Fruit fly (Drosophila melanogaster) whole organism, prepupa: ENCODE data around the gene B9d1.

Experiments used
- CG1621 ChIP-seq: fragments of 200-800 bp; sonication (Bioruptor generic); optimal IDR thresholded peaks from 3 replicates; lab custom pipeline; 2018; ENCODE audit warnings: missing biosample characterization, mild to moderate bottlenecking, missing genetic modification characterization
- Hr39 ChIP-seq: fragments of 200-800 bp; sonication (Bioruptor generic); optimal IDR thresholded peaks from 2 replicates; lab custom pipeline; 2016; ENCODE audit warnings: missing biosample characterization, missing genetic modification characterization
- Lpt ChIP-seq: fragments of 200-800 bp; sonication (Bioruptor generic); optimal IDR thresholded peaks from 3 replicates; lab custom pipeline; 2016; ENCODE audit warnings: missing biosample characterization, missing genetic modification characterization
- OdsH ChIP-seq: fragments of 200-800 bp; sonication (Bioruptor generic); optimal IDR thresholded peaks from 3 replicates; lab custom pipeline; 2016; ENCODE audit warnings: missing biosample characterization, missing genetic modification characterization
- Smox ChIP-seq: fragments of 200-800 bp; sonication (Bioruptor generic); optimal IDR thresholded peaks from 3 replicates; lab custom pipeline; 2016; ENCODE audit warnings: missing biosample characterization, missing genetic modification characterization
- Sox15 ChIP-seq: fragments of 200-800 bp; sonication (Bioruptor generic); optimal IDR thresholded peaks from 3 replicates; lab custom pipeline; 2016; ENCODE audit warnings: missing biosample characterization, missing genetic modification characterization
- fkh ChIP-seq: fragments of 200-800 bp; sonication (Bioruptor generic); optimal IDR thresholded peaks from 3 replicates; lab custom pipeline; 2017; ENCODE audit warnings: missing biosample characterization, mild to moderate bottlenecking, missing genetic modification characterization, moderate library complexity

dm6 chr3R:15447791-15448190, 33.9 kb upstream of the B9d1 start:
- TF ChIP-seq Sox15 (GFP tag; lab: Kevin White, UChicago) = no peak
- no peak for TF ChIP-seq CG1621 (tag; lab: Kevin White, UChicago)
- TF ChIP-seq OdsH (GFP tag; lab: Kevin White, UChicago) = no peak
- no peak for TF ChIP-seq Hr39
- no peak for TF ChIP-seq fkh (GFP tag; lab: Kevin White, UChicago)
- TF ChIP-seq Smox = no peak
- no peak for TF ChIP-seq Lpt (GFP tag; lab: Kevin White, UChicago)
